Worm (Caenorhabditis elegans): ENCODE measurements around the gene set-16.

ce11 chrIII:13697822-13698221, 54.1 kb downstream of the set-16 start:
- TF ChIP-seq R02D3.7 (tag; optimal IDR thresholded peaks at IDR 0.05) (no peak), snpc-4 (tag; optimal IDR thresholded peaks at IDR 0.05) (no peak)
